Worm (Caenorhabditis elegans) whole organism, midembryonic: Measurements from ENCODE around the gene F26D11.1.

Experiments
- T22C8.4 ChIP-seq: fragments of 200-800 bp; sonication (Bioruptor generic); IDR thresholded peaks from 2 replicates; pipeline ENCODE4 v1.3.6; 2022; ENCODE audit warnings: missing genetic modification characterization, missing compliant biosample characterization
- cog-1 ChIP-seq: sonication (generic microtip); optimal IDR thresholded peaks from 2 replicates; lab custom pipeline; 2016; ENCODE audit warnings: missing genetic modification characterization, missing compliant biosample characterization
- flt-1 ChIP-seq: fragments of 200-800 bp; sonication (Bioruptor generic); IDR thresholded peaks from 2 replicates; pipeline ENCODE4 v1.3.6; 2022; ENCODE audit warnings: missing genetic modification characterization, missing compliant biosample characterization
- klf-2 ChIP-seq: fragments of 200-800 bp; sonication (Bioruptor generic); conservative IDR thresholded peaks from 2 replicates; pipeline ENCODE4 v1.3.6; 2022; ENCODE audit warnings: missing genetic modification reagents, missing genetic modification characterization, missing compliant biosample characterization
- med-1 ChIP-seq: sonication (generic microtip); optimal IDR thresholded peaks from 2 replicates; lab custom pipeline; 2017; ENCODE audit warnings: missing genetic modification characterization, mild to moderate bottlenecking, missing compliant biosample characterization, antibody characterized with exemption, missing genetic modification reagents; ENCODE audit not compliant: insufficient read depth
- ref-1 ChIP-seq: fragments of 200-800 bp; sonication (Bioruptor generic); conservative IDR thresholded peaks from 2 replicates; pipeline ENCODE4 v1.3.6; 2022; ENCODE audit warnings: missing genetic modification reagents, missing genetic modification characterization, missing compliant biosample characterization
- tab-1 ChIP-seq: fragments of 200-800 bp; sonication (Bioruptor generic); IDR thresholded peaks from 2 replicates; pipeline ENCODE4 v1.3.6; 2022; ENCODE audit warnings: missing genetic modification characterization, missing compliant biosample characterization
- ztf-23 ChIP-seq: fragments of 200-800 bp; sonication (Bioruptor generic); IDR thresholded peaks from 2 replicates; pipeline ENCODE4 v1.3.6; 2022; ENCODE audit warnings: missing genetic modification reagents, missing genetic modification characterization, missing compliant biosample characterization
- ztf-29 ChIP-seq: fragments of 200-800 bp; sonication (Bioruptor generic); IDR thresholded peaks from 2 replicates; pipeline ENCODE4 v1.3.6; 2022; ENCODE audit warnings: missing genetic modification reagents, missing genetic modification characterization, missing compliant biosample characterization

The F26D11.1 gene

ce11 chrV:8007460-8008292 is 26.3 kb downstream of the F26D11.1 start, which contains the start of gene Y97E10AR.3:
Y97E10AR.3 (minus strand) TSS chrV:8007510.
- TF ChIP-seq T22C8.4 (GFP tag; lab: Robert Waterston, UW) (no peak), flt-1 (GFP tag; lab: Robert Waterston, UW) (no peak), tab-1 (no peak), klf-2 (GFP tag; lab: Robert Waterston, UW) (no peak), ztf-23 (GFP tag; lab: Robert Waterston, UW) (no peak), cog-1 (tag; lab: Kevin White, UChicago) (no peak), med-1 (GFP tag; lab: Kevin White, UChicago) (no peak), ztf-29 (GFP tag; lab: Robert Waterston, UW) (no peak), ref-1 (GFP tag; lab: Robert Waterston, UW) (no peak)

ce11 chrV:8010103-8010502 is 28.8 kb downstream of the F26D11.1 start, which contains the start of gene Y97E10AR.4:
Y97E10AR.4 (minus strand) TSS chrV:8010233.
- TF ChIP-seq klf-2 (GFP tag; lab: Robert Waterston, UW) (no peak), tab-1 (no peak), ztf-29 (GFP tag; lab: Robert Waterston, UW) (no peak), ztf-23 (GFP tag; lab: Robert Waterston, UW) (no peak), flt-1 (GFP tag; lab: Robert Waterston, UW) (no peak), med-1 (GFP tag; lab: Kevin White, UChicago) (no peak), cog-1 (tag; lab: Kevin White, UChicago) (no peak), ref-1 (GFP tag; lab: Robert Waterston, UW) (no peak), T22C8.4 (GFP tag; lab: Robert Waterston, UW) (no peak)

ce11 chrV:8010846-8011245 is 29.5 kb downstream of the F26D11.1 start, which contains the start of gene lmtr-2:
lmtr-2 (minus strand) TSS chrV:8011106.
- TF ChIP-seq tab-1 (no peak), klf-2 (GFP tag; lab: Robert Waterston, UW) (no peak), med-1 (GFP tag; lab: Kevin White, UChicago) (no peak), T22C8.4 (GFP tag; lab: Robert Waterston, UW) (no peak), ztf-23 (GFP tag; lab: Robert Waterston, UW) (no peak), cog-1 (tag; lab: Kevin White, UChicago) (no peak), ref-1 (GFP tag; lab: Robert Waterston, UW) (no peak), ztf-29 (GFP tag; lab: Robert Waterston, UW) (no peak), flt-1 (GFP tag; lab: Robert Waterston, UW) (no peak)

ce11 chrV:8012032-8012431 is 30.7 kb downstream of the F26D11.1 start, which contains the start of gene rpb-9:
rpb-9 (minus strand) TSS chrV:8012345.
- no peak for TF ChIP-seq ztf-23 (GFP tag; lab: Robert Waterston, UW)

DNA sequence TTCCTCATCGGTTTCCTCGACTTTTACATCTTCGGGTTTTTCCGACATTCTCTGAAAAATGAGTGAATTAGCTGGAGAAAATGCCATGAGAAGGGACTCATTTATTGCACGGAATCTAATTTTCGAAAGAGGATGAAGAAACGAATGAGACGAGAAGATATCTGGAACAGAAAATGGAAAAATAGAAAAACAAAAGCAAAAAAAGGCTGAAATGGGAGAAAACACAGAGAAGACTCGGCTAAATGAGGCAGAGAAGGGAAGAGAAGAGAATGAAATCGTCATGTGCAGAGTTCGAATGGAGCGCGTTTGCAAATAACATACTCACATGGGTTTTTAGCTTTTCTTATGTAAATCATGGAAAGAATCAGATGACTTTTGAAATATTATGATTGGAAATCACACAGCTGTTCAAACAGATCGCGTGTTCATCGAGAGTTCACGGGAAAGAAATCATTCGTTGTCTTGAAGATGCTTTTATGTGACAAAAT is 32.6 kb downstream of the F26D11.1 start, which contains the start of gene Y97E10AR.6:
Gene Y97E10AR.6 (minus strand): TSS at position 51 of the 488 bp plus-strand sequence.
- TF ChIP-seq ztf-23 (GFP tag; lab: Robert Waterston, UW) (no peak), cog-1 (tag; lab: Kevin White, UChicago) (no peak), flt-1 (GFP tag; lab: Robert Waterston, UW) (no peak), ref-1 (GFP tag; lab: Robert Waterston, UW) (no peak), med-1 (GFP tag; lab: Kevin White, UChicago) (no peak), klf-2 (GFP tag; lab: Robert Waterston, UW) (no peak), T22C8.4 (GFP tag; lab: Robert Waterston, UW) (no peak), tab-1 (no peak), ztf-29 (GFP tag; lab: Robert Waterston, UW) (no peak)

ce11 chrV:8016928-8017327 is 35.6 kb downstream of the F26D11.1 start, which contains the start of gene sptl-2:
sptl-2 (plus strand) TSS chrV:8017207.
- TF ChIP-seq ztf-23 (GFP tag; lab: Robert Waterston, UW) (no peak), med-1 (GFP tag; lab: Kevin White, UChicago) (no peak), ref-1 (GFP tag; lab: Robert Waterston, UW) (no peak), klf-2 (GFP tag; lab: Robert Waterston, UW) (no peak), flt-1 (GFP tag; lab: Robert Waterston, UW) (no peak), tab-1 (no peak), cog-1 (tag; lab: Kevin White, UChicago) (no peak), ztf-29 (GFP tag; lab: Robert Waterston, UW) (no peak), T22C8.4 (GFP tag; lab: Robert Waterston, UW) (no peak)

DNA sequence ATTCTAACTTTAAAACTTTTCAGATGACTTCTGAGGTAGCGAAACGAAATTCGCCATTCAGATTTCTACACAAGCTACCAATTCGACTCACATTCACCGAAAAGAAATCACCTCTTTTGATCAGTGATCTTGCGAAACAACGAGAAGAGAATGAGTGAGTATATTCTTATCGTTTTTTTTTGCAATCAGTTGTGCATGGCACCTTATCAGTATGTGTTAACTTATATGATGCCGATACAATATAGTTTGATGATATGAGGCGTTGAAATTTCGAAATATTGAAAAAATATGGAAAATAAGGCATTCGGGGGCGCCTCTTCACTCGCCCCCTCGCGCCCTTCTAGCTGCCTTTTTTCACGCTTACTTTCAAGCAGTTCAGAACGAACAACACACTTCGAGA is 36.6 kb downstream of the F26D11.1 start:
- TF ChIP-seq klf-2 (GFP tag; lab: Robert Waterston, UW) (no peak), T22C8.4 (GFP tag; lab: Robert Waterston, UW) (no peak), flt-1 (GFP tag; lab: Robert Waterston, UW) (no peak), ztf-23 (GFP tag; lab: Robert Waterston, UW) (no peak), med-1 (GFP tag; lab: Kevin White, UChicago) (no peak), tab-1 (no peak), ztf-29 (GFP tag; lab: Robert Waterston, UW) (no peak), cog-1 (tag; lab: Kevin White, UChicago) (no peak), ref-1 (GFP tag; lab: Robert Waterston, UW) (no peak)

ce11 chrV:8018919-8019318 is 37.6 kb downstream of the F26D11.1 start:
- TF ChIP-seq klf-2 (GFP tag; lab: Robert Waterston, UW) (no peak), ref-1 (GFP tag; lab: Robert Waterston, UW) (no peak), tab-1 (no peak), ztf-23 (GFP tag; lab: Robert Waterston, UW) (no peak), cog-1 (tag; lab: Kevin White, UChicago) (no peak), med-1 (GFP tag; lab: Kevin White, UChicago) (no peak), ztf-29 (GFP tag; lab: Robert Waterston, UW) (no peak), flt-1 (GFP tag; lab: Robert Waterston, UW) (no peak), T22C8.4 (GFP tag; lab: Robert Waterston, UW) (no peak)
